Fruit fly (Drosophila melanogaster): Measurements from ENCODE around the gene CG43147.

DNA sequence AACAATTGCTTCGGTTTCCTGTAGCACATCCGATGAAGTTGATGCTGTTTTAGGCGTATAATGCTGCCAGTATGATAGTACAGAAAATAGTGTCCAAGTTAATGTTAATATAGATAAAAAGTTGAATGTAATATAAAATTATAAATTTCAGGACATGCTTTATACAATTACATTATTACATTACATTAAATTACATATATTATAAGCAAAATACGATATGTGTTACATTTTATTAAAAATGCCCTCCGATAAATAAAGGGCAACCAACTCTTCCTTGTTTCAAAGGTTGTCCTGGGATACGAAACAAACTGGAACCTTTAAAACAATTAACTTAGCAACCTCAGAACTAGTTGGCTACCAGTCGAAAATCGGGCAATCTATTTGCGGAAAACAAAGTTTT, 48.8 kb upstream of the CG43147 start, which contains the start of gene CG17687:
- TF ChIP-seq Dll (optimal IDR thresholded peaks at IDR 0.05) (no peak), pan (optimal IDR thresholded peaks at IDR 0.05) (no peak)

Data from whole organism.